Fruit fly (Drosophila melanogaster): Measurements from ENCODE around the gene mRpL36.

The mRpL36 gene

dm6 chr3L:8137448-8137906, 12.5 kb upstream of the mRpL36 start, which contains the start of the genes Setx and mus301 (continued):
- TF ChIP-seq Eip74EF (GFP tag; optimal IDR thresholded peaks at IDR 0.05) (no peak), inv (GFP tag; IDR thresholded peaks at IDR 0.05; ENCODE audit: partially characterized antibody) (no peak; the same call in 1 of the 2 replicates), CG9609 (GFP tag; optimal IDR thresholded peaks at IDR 0.05) (peak; percentile 75), Lpt (GFP tag; optimal IDR thresholded peaks at IDR 0.05) (no peak), D (optimal IDR thresholded peaks at IDR 0.05) (no peak), D (GFP tag; optimal IDR thresholded peaks at IDR 0.05) (no peak), CG14050 (GFP tag; IDR thresholded peaks at IDR 0.05) (0 out of 3 replicates have a peak, but pooled peaks have one; percentile 10), CG11085 (GFP tag; IDR thresholded peaks at IDR 0.05) (peak; percentile 83), CG10274 (GFP tag; optimal IDR thresholded peaks at IDR 0.05) (peak; percentile 9), nerfin-1 (tag; optimal IDR thresholded peaks at IDR 0.05) (peak; percentile 62), GATAe (GFP tag; conservative IDR thresholded peaks at IDR 0.05) (no peak), HLHmδ (GFP tag; optimal IDR thresholded peaks at IDR 0.05) (no peak), CG3726 (GFP tag; IDR thresholded peaks at IDR 0.05) (no peak), CG17802 (tag; optimal IDR thresholded peaks at IDR 0.05) (peak; percentile 35), CG31224 (GFP tag; IDR thresholded peaks at IDR 0.05) (peak; percentile 52; the same call in 1 of the 2 replicates), HmgD (GFP tag; optimal IDR thresholded peaks at IDR 0.05) (peak; percentile 88), lab (GFP tag; optimal IDR thresholded peaks at IDR 0.05) (no peak), Med (GFP tag) (peak; percentile 97), sob (GFP tag; IDR thresholded peaks at IDR 0.05) (peak; percentile 92), Scr (GFP tag; IDR thresholded peaks at IDR 0.05; ENCODE audit: partially characterized antibody) (no peak; the same call in 1 of the 2 replicates), Nf-YC (tag; optimal IDR thresholded peaks at IDR 0.05) (no peak), chm (GFP tag; IDR thresholded peaks at IDR 0.05) (no peak), cad (GFP tag; optimal IDR thresholded peaks at IDR 0.05) (no peak), pzg (GFP tag; optimal IDR thresholded peaks at IDR 0.05) (peak; percentile 90), pros (GFP tag; optimal IDR thresholded peaks at IDR 0.05) (no peak), Hr51 (GFP tag; optimal IDR thresholded peaks at IDR 0.05) (peak in 1 of 2 experiments; percentile 87), Trl (optimal IDR thresholded peaks at IDR 0.05) (no peak), Trl (GFP tag; optimal IDR thresholded peaks at IDR 0.05) (peak; percentile 89), mld (GFP tag; IDR thresholded peaks at IDR 0.05; ENCODE audit: partially characterized antibody) (no peak), kni (GFP tag; optimal IDR thresholded peaks at IDR 0.05) (no peak), CG11695 (GFP tag; IDR thresholded peaks at IDR 0.05) (peak; percentile 59), Bdp1 (GFP tag; optimal IDR thresholded peaks at IDR 0.05) (peak; percentile 80), repo (GFP tag; optimal IDR thresholded peaks at IDR 0.05) (peak; percentile 58), CG17912 (GFP tag; optimal IDR thresholded peaks at IDR 0.05) (peak; percentile 19), MBD-R2 (GFP tag; IDR thresholded peaks at IDR 0.05) (peak; percentile 96), eve (GFP tag; optimal IDR thresholded peaks at IDR 0.05) (no peak), CG10654 (GFP tag; optimal IDR thresholded peaks at IDR 0.05) (peak; percentile 80), her (GFP tag; optimal IDR thresholded peaks at IDR 0.05) (peak; percentile 36), CG11504 (tag; optimal IDR thresholded peaks at IDR 0.05) (no peak), zf30C (GFP tag; optimal IDR thresholded peaks at IDR 0.05) (no peak), CG1792 (GFP tag; optimal IDR thresholded peaks at IDR 0.05) (peak; percentile 66), bcd (GFP tag; optimal IDR thresholded peaks at IDR 0.05) (peak; percentile 81), CG12299 (tag; optimal IDR thresholded peaks at IDR 0.05) (peak; percentile 36), sima (GFP tag; optimal IDR thresholded peaks at IDR 0.05) (peak; percentile 52), Oli (tag; optimal IDR thresholded peaks at IDR 0.05) (peak; percentile 55), ato (GFP tag; IDR thresholded peaks at IDR 0.05; ENCODE audit: partially characterized antibody) (no peak), CG12659 (GFP tag; optimal IDR thresholded peaks at IDR 0.05) (peak; percentile 94), Dp (GFP tag; optimal IDR thresholded peaks at IDR 0.05) (peak; percentile 85), CG7786 (GFP tag; optimal IDR thresholded peaks at IDR 0.05) (peak; percentile 83), CG4424 (GFP tag; optimal IDR thresholded peaks at IDR 0.05) (peak; percentile 85)

Data from whole organism, embryonic.